Fruit fly (Drosophila melanogaster): ENCODE results near the gene Synd.

- TF ChIP-seq Gug (GFP tag; IDR thresholded peaks at IDR 0.05): no peak
- TF ChIP-seq Sox102F (GFP tag; optimal IDR thresholded peaks at IDR 0.05): no peak
- TF ChIP-seq CG8319 (GFP tag; optimal IDR thresholded peaks at IDR 0.05): no peak
- TF ChIP-seq dac (GFP tag; optimal IDR thresholded peaks at IDR 0.05): no peak
- no peak for TF ChIP-seq Lpt (GFP tag; optimal IDR thresholded peaks at IDR 0.05)
- no peak for TF ChIP-seq Hr39 (GFP tag; optimal IDR thresholded peaks at IDR 0.05)
- no peak for TF ChIP-seq CG32006 (GFP tag; optimal IDR thresholded peaks at IDR 0.05)
- TF ChIP-seq CG8119 (GFP tag; IDR thresholded peaks at IDR 0.05): no peak
- TF ChIP-seq Eip75B (GFP tag; optimal IDR thresholded peaks at IDR 0.05): no peak
Observed at dm6 chr3R:20791212-20791789, 41.3 kb upstream of the Synd start.
